Worm (Caenorhabditis elegans) whole organism, early embryonic: Measurements from ENCODE around the gene col-169.

Source experiments
- B0310.2 ChIP-seq: sonication (generic microtip); optimal IDR thresholded peaks from 2 replicates; lab custom pipeline; 2016; ENCODE audit warnings: mild to moderate bottlenecking, missing genetic modification characterization, missing compliant biosample characterization
- F13C5.2 ChIP-seq: sonication (generic microtip); optimal IDR thresholded peaks from 2 replicates; lab custom pipeline; 2017; ENCODE audit warnings: mild to moderate bottlenecking, missing genetic modification characterization, inconsistent platforms, missing compliant biosample characterization
- aly-1 ChIP-seq: sonication (generic microtip); optimal IDR thresholded peaks from 2 replicates; lab custom pipeline; 2016; ENCODE audit warnings: missing genetic modification characterization, missing compliant biosample characterization
- ama-1 ChIP-seq: fragments of 150-350 bp; optimal IDR thresholded peaks from 2 replicates; lab custom pipeline; 2014
- ceh-13 ChIP-seq: fragments of 200-800 bp; sonication (Bioruptor generic); optimal IDR thresholded peaks from 2 replicates; lab custom pipeline; 2018; ENCODE audit warnings: mild to moderate bottlenecking, missing genetic modification characterization, missing compliant biosample characterization
- ceh-36 ChIP-seq: sonication (generic microtip); optimal IDR thresholded peaks from 2 replicates; lab custom pipeline; 2016; ENCODE audit warnings: missing genetic modification characterization, inconsistent platforms, missing compliant biosample characterization
- ets-7 ChIP-seq: sonication (generic microtip); optimal IDR thresholded peaks from 2 replicates; lab custom pipeline; 2016; ENCODE audit warnings: missing genotype, missing genetic modification characterization, missing compliant biosample characterization
- flt-1 ChIP-seq: fragments of 200-800 bp; sonication (Bioruptor generic); IDR thresholded peaks from 2 replicates; pipeline ENCODE4 v1.3.6; 2022; ENCODE audit warnings: missing genetic modification characterization, missing compliant biosample characterization
- hmbx-1 ChIP-seq: sonication (generic microtip); optimal IDR thresholded peaks from 2 replicates; lab custom pipeline; 2016; ENCODE audit warnings: mild to moderate bottlenecking, missing genetic modification characterization, missing compliant biosample characterization
- hmg-4 ChIP-seq: fragments of 200-800 bp; sonication (Bioruptor generic); optimal IDR thresholded peaks from 2 replicates; lab custom pipeline; 2018; ENCODE audit warnings: mild to moderate bottlenecking, missing genetic modification characterization, missing compliant biosample characterization
- hnd-1 ChIP-seq: sonication (generic microtip); optimal IDR thresholded peaks from 2 replicates; lab custom pipeline; 2016; ENCODE audit warnings: missing genetic modification characterization, missing compliant biosample characterization
- pes-1 ChIP-seq: fragments of 200-800 bp; sonication (Bioruptor generic); IDR thresholded peaks from 2 replicates; pipeline ENCODE4 v1.3.6; 2022; ENCODE audit warnings: missing genetic modification reagents, missing genetic modification characterization, missing compliant biosample characterization
- scrt-1 ChIP-seq: fragments of 200-800 bp; sonication (Bioruptor generic); IDR thresholded peaks from 2 replicates; pipeline ENCODE4 v1.3.6; 2022; ENCODE audit warnings: missing genetic modification characterization, missing compliant biosample characterization
- sea-1 ChIP-seq: fragments of 200-800 bp; sonication (Bioruptor generic); conservative IDR thresholded peaks from 2 replicates; pipeline ENCODE4 v1.3.6; 2022; ENCODE audit warnings: missing genetic modification characterization, missing compliant biosample characterization
- tbx-11 ChIP-seq: fragments of 200-800 bp; sonication (Bioruptor generic); IDR thresholded peaks from 2 replicates; pipeline ENCODE4 v1.3.6; 2022; ENCODE audit warnings: missing genetic modification characterization, missing compliant biosample characterization
- tbx-37 ChIP-seq: fragments of 200-800 bp; sonication (Bioruptor generic); conservative IDR thresholded peaks from 2 replicates; pipeline ENCODE4 v1.3.6; 2022; ENCODE audit warnings: missing genetic modification reagents, missing genetic modification characterization, missing compliant biosample characterization
- tra-4 ChIP-seq: sonication (generic microtip); optimal IDR thresholded peaks from 2 replicates; lab custom pipeline; 2017; ENCODE audit warnings: missing genetic modification characterization, missing compliant biosample characterization

col-169 gene

DNA sequence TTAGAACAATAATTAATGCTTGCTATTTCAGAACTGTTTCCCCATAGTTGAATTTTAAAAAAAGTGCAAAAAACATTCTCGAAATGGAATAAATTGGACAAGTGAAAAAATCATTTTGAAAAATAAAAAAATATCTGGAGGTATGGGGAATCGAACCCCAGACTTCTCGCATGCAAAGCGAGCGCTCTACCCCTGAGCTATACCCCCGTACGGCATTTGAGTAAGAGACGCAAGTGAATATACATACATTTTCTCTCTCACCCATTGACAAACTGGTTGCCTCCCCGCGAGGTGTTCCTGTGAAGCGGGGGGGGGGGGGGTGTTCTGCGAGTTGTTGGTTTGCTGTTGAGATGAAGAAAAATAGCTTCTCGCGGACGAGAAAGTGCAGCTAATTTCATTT, 36.8 kb upstream of the col-169 start:
- peak; percentile 97 for TF ChIP-seq tbx-11 (GFP tag; lab: Robert Waterston, UW)
- TF ChIP-seq F13C5.2 (tag; lab: Kevin White, UChicago) = peak; percentile 92
- no peak for TF ChIP-seq ama-1
- TF ChIP-seq flt-1 (GFP tag; lab: Robert Waterston, UW) = peak; percentile 98
- peak; percentile 91 for TF ChIP-seq hnd-1 (tag; lab: Kevin White, UChicago)
- peak; percentile 92 for TF ChIP-seq aly-1 (tag; lab: Kevin White, UChicago)
- TF ChIP-seq ets-7 (tag; lab: Kevin White, UChicago) = peak; percentile 88
- TF ChIP-seq ceh-13 (GFP tag; lab: Kevin White, UChicago) = peak; percentile 85
- TF ChIP-seq tra-4 (tag; lab: Kevin White, UChicago) = peak; percentile 84
- peak; percentile 95 for TF ChIP-seq ceh-36 (tag; lab: Kevin White, UChicago)
- TF ChIP-seq scrt-1 (GFP tag; lab: Robert Waterston, UW) = peak; percentile 97
- peak; percentile 78 for TF ChIP-seq hmbx-1 (tag; lab: Kevin White, UChicago)
- peak; percentile 99 for TF ChIP-seq tbx-37 (GFP tag; lab: Robert Waterston, UW)
- TF ChIP-seq hmg-4 (GFP tag; lab: Kevin White, UChicago) = peak; percentile 98
- peak; percentile 98 for TF ChIP-seq pes-1
- peak; percentile 98 for TF ChIP-seq sea-1 (GFP tag; lab: Robert Waterston, UW)
- TF ChIP-seq B0310.2 (tag; lab: Kevin White, UChicago) = peak; percentile 86

DNA sequence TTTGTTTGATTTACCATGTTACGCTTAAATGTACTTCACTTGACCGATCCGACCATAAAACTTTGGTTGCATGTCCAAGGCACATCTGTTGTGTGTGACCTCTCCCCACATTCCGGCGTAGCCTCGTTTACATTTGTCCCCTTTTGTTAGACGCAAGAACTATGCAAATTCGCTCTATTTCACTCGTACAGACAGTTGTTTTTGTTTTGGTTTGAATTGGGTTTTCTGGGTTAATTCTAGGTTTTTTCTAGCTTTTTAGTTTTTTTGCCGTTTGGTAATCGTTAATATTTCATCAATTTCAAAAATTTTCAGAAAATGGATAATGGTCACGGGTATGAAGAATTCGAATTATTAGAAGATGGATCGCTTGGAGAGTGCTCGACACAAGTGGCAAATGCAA, 36.1 kb upstream of the col-169 start, which contains the start of gene mom-1:
Gene mom-1, plus strand, starts transcription at position 301 of the 400 bp plus-strand sequence.
- TF ChIP-seq tbx-37 (GFP tag; lab: Robert Waterston, UW) (no peak), hmbx-1 (tag; lab: Kevin White, UChicago) (no peak), ceh-36 (tag; lab: Kevin White, UChicago) (no peak), pes-1 (no peak), ceh-13 (GFP tag; lab: Kevin White, UChicago) (no peak), hmg-4 (GFP tag; lab: Kevin White, UChicago) (no peak), aly-1 (tag; lab: Kevin White, UChicago) (no peak), tra-4 (tag; lab: Kevin White, UChicago) (no peak), ets-7 (tag; lab: Kevin White, UChicago) (no peak), scrt-1 (GFP tag; lab: Robert Waterston, UW) (no peak)

DNA sequence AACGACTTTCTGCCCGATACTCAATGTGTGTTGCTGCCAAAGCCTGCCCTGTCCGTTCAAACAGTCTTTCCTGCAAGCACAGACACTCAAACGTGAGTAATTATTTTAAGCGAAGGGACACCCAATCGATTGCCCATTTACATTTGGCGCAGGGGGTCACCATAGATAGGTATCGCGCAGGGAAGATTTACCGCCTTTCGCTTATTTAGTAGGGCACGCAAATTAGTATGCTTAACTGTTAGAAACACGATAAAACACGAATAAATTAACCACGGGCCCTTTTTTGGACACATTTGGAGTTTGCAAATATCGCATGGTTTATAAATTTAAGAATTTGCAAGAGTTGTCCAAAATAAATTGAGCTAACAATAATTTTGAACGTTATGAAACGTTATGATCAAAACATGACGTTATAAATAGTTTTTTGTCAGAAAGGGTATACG, 32.5 kb upstream of the col-169 start:
- TF ChIP-seq ceh-36 (tag; lab: Kevin White, UChicago) = no peak
- TF ChIP-seq B0310.2 (tag; lab: Kevin White, UChicago) = no peak
- TF ChIP-seq aly-1 (tag; lab: Kevin White, UChicago) = no peak
- TF ChIP-seq pes-1 = no peak; the same call in 1 of the 2 replicates
- no peak for TF ChIP-seq tbx-11 (GFP tag; lab: Robert Waterston, UW)
- peak; percentile 92 for TF ChIP-seq hmg-4 (GFP tag; lab: Kevin White, UChicago)
- no peak for TF ChIP-seq hmbx-1 (tag; lab: Kevin White, UChicago)
- peak; percentile 95 for TF ChIP-seq F13C5.2 (tag; lab: Kevin White, UChicago)
- TF ChIP-seq hnd-1 (tag; lab: Kevin White, UChicago) = peak; percentile 37
- TF ChIP-seq flt-1 (GFP tag; lab: Robert Waterston, UW) = peak; percentile 70
- TF ChIP-seq tra-4 (tag; lab: Kevin White, UChicago) = peak; percentile 40
- TF ChIP-seq ceh-13 (GFP tag; lab: Kevin White, UChicago) = peak; percentile 51
- peak; percentile 63 for TF ChIP-seq sea-1 (GFP tag; lab: Robert Waterston, UW)
- peak; percentile 1 for TF ChIP-seq ets-7 (tag; lab: Kevin White, UChicago)
- TF ChIP-seq scrt-1 (GFP tag; lab: Robert Waterston, UW) = peak; percentile 79
- TF ChIP-seq ama-1 = no peak
- peak; percentile 64; the same call in 1 of the 2 replicates for TF ChIP-seq tbx-37 (GFP tag; lab: Robert Waterston, UW)

DNA sequence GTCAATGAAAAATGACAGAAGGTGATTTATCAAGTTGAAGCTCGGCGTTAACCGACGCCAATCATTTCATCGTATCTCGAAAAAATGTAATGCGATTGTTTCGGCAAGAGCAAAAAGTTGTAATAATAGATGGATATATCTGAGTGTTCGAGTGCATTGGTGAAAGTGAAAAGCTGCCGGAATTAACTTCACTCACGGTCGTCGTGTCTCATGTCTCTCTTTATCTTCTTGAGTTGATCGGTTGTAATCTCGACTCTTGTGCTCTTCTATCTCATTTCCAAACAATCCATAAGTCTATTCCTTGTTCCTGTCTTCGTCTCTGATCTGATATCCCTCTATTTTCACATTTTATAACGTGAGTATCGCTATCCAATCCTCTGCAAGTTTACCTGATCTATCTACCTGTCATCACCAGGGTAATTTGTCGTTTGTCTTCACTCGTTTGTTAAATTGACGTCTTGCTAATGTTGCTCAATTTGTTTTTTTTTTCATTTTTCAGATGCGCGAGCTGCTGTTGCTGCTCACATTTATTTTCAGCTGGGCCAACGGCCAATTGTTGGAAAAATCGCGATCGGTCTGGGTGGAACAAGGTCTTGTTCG, 29.2 kb upstream of the col-169 start, which contains the start of gene cest-16:
Gene cest-16, plus strand, starts transcription at position 302 of the 600 bp plus-strand sequence.
- no peak for TF ChIP-seq ama-1
- no peak for TF ChIP-seq hmg-4 (GFP tag; lab: Kevin White, UChicago)
- TF ChIP-seq hmbx-1 (tag; lab: Kevin White, UChicago) = no peak
- TF ChIP-seq B0310.2 (tag; lab: Kevin White, UChicago) = no peak
- TF ChIP-seq ceh-13 (GFP tag; lab: Kevin White, UChicago) = no peak
- no peak for TF ChIP-seq aly-1 (tag; lab: Kevin White, UChicago)
- no peak for TF ChIP-seq ets-7 (tag; lab: Kevin White, UChicago)
- TF ChIP-seq scrt-1 (GFP tag; lab: Robert Waterston, UW) = no peak
- TF ChIP-seq sea-1 (GFP tag; lab: Robert Waterston, UW) = no peak
- no peak for TF ChIP-seq tbx-37 (GFP tag; lab: Robert Waterston, UW)
- TF ChIP-seq F13C5.2 (tag; lab: Kevin White, UChicago) = no peak
- TF ChIP-seq ceh-36 (tag; lab: Kevin White, UChicago) = no peak
- TF ChIP-seq tra-4 (tag; lab: Kevin White, UChicago) = no peak

DNA sequence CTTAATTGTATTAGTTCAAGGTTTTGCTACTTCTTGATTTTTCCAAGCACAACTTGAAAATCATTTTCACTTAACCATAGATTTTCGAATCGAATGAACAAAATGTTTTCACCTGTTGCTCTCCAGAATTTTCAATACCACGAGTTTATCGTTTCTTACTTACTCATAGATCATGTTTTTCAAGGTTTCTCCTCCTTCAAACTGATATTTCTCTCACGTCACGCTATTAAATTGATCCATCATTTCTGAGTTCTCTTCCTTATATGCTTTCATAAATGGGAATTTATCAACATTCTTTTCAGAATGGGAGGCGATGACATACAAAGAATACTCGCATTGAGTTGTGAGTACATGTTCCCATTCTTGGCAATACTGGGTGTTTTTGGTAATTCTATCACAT, 17.6 kb upstream of the col-169 start, which contains the start of gene npr-38:
Gene npr-38, plus strand, starts transcription at position 301 of the 400 bp plus-strand sequence.
- TF ChIP-seq ceh-13 (GFP tag; lab: Kevin White, UChicago) = no peak
- no peak for TF ChIP-seq pes-1

DNA sequence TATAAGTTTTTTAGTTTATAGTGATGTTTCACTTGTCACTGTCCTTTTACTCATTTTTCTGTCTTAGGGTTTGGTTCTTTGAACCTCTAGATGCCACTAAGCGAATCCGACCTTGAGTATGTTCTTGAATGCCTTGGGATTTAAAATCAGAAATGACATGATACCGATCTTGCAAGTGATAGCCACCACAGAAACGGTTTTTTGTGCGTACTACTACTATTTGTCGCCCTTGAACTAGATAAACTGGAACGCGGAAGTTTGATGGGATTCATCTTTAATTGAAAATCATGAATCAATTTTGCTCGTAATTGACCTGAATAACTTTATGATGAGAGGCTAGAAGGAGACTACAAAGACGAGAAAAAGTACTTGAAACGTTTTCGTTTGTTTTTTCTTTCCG, 10.2 kb upstream of the col-169 start:
- TF ChIP-seq ama-1 (no peak), tbx-11 (GFP tag; lab: Robert Waterston, UW) (no peak), ceh-36 (tag; lab: Kevin White, UChicago) (no peak), hnd-1 (tag; lab: Kevin White, UChicago) (no peak), F13C5.2 (tag; lab: Kevin White, UChicago) (no peak), ceh-13 (GFP tag; lab: Kevin White, UChicago) (no peak), ets-7 (tag; lab: Kevin White, UChicago) (no peak), hmg-4 (GFP tag; lab: Kevin White, UChicago) (no peak), B0310.2 (tag; lab: Kevin White, UChicago) (no peak), sea-1 (GFP tag; lab: Robert Waterston, UW) (no peak), tra-4 (tag; lab: Kevin White, UChicago) (no peak), tbx-37 (GFP tag; lab: Robert Waterston, UW) (no peak), aly-1 (tag; lab: Kevin White, UChicago) (no peak)
